Worm (Caenorhabditis elegans): ENCODE results near the gene psr-1.

The psr-1 gene

DNA sequence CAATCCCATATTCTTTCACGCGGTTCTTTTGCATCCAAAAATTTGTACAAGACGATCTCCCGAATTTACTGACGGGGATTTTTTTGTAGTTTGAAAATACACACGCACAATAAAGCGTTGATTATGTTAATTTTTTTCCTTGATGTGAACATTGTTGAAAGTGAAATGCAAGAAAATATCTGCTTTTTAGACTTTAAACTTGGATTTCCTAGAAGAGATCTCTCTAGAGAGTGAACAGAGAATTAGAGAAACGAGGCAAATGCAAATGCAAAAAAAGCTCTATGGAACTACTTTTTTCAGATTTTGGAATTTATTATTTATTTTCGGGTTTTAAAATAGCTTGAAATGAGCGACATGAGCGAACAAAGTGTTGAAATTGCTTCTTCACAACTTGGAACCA is 12.0 kb downstream of the psr-1 start, which contains the start of gene F29B9.1:
F29B9.1 (plus strand) TSS at position 301 of the 400 bp plus-strand sequence.
- TF ChIP-seq tra-4 (tag; optimal IDR thresholded peaks at IDR 0.05): no peak
- no peak for TF ChIP-seq hnd-1 (tag; optimal IDR thresholded peaks at IDR 0.05)
- no peak for TF ChIP-seq pes-1 (GFP tag; IDR thresholded peaks at IDR 0.05)
- TF ChIP-seq ets-7 (tag; optimal IDR thresholded peaks at IDR 0.05): no peak
- no peak for TF ChIP-seq hmg-4 (GFP tag; optimal IDR thresholded peaks at IDR 0.05)
- TF ChIP-seq scrt-1 (GFP tag; IDR thresholded peaks at IDR 0.05): no peak
- TF ChIP-seq ceh-13 (GFP tag; optimal IDR thresholded peaks at IDR 0.05): no peak
- TF ChIP-seq hmbx-1 (tag; optimal IDR thresholded peaks at IDR 0.05): no peak
- no peak for TF ChIP-seq flt-1 (GFP tag; IDR thresholded peaks at IDR 0.05)

DNA sequence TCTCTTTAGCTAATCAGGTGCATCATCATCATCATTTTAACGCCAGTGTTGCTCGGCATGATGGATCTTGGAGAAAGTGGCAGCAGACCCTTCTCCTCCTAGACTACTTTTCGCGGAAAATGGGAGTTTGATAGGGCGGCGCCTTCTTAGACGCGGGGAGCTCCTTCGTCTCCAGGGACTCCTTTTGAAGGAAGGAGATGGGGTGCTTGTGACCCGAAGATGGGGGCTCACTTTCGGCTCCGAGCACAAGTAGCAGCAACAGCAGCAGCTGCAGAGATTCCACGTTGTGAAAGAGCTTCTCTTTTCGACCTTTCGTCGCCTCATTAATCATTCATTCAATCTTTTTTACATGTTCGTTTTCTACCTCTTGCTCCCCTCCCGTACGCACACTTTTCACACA is 14.3 kb downstream of the psr-1 start:
- TF ChIP-seq tbx-11 (GFP tag; IDR thresholded peaks at IDR 0.05): no peak
- TF ChIP-seq hmbx-1 (tag; optimal IDR thresholded peaks at IDR 0.05): no peak
- TF ChIP-seq B0310.2 (tag; optimal IDR thresholded peaks at IDR 0.05): no peak
- TF ChIP-seq pes-1 (GFP tag; IDR thresholded peaks at IDR 0.05): no peak

DNA sequence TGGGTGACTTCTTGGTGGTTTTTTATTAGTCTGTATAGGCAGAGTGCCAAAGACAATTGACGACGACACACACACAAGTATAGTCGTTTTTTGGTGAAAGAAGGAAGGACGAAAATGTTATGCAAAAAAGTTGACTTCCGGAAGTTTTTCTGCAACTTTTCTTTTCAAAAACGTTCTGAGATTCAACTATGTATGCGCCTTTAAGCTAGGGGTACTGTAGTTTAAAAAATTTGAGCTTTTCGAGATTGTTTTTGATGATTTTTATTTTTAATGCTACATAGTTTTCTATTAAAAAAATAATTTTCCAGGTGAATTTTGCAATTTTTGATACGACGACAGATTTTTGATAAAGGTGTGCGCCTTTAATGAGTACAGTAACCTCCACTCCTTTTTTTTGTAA is 14.8 kb downstream of the psr-1 start:
- TF ChIP-seq aly-1 (tag; optimal IDR thresholded peaks at IDR 0.05): no peak
- TF ChIP-seq F13C5.2 (tag; optimal IDR thresholded peaks at IDR 0.05): no peak
- no peak for TF ChIP-seq ceh-13 (GFP tag; optimal IDR thresholded peaks at IDR 0.05)

DNA sequence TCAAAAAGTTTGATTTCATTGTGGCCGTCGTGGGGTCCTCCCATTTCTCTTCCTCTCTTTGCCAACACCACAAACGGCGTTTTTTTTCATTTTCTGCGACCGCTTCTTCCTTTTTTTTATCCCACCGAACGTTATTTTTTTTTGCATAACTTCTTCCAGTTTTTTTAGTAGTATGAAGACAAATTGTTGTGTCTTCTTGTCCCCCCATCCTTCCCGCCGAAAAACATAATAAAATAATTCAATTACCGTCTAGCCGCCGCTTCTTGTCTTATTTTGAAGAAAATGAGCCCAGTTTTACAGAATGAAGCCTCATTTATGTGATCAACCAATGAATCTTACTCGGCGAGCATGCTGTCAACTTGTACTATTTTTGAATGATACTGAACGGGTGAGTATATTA is 16.2 kb downstream of the psr-1 start, which contains the start of gene F29B9.12:
F29B9.12 (plus strand) TSS at position 301 of the 400 bp plus-strand sequence.
- TF ChIP-seq F13C5.2 (tag; optimal IDR thresholded peaks at IDR 0.05) (no peak), hmbx-1 (tag; optimal IDR thresholded peaks at IDR 0.05) (no peak), pes-1 (GFP tag; IDR thresholded peaks at IDR 0.05) (no peak), hmg-4 (GFP tag; optimal IDR thresholded peaks at IDR 0.05) (no peak), ama-1 (optimal IDR thresholded peaks at IDR 0.05) (no peak), ets-7 (tag; optimal IDR thresholded peaks at IDR 0.05) (no peak), flt-1 (GFP tag; IDR thresholded peaks at IDR 0.05) (no peak), hnd-1 (tag; optimal IDR thresholded peaks at IDR 0.05) (no peak), tbx-11 (GFP tag; IDR thresholded peaks at IDR 0.05) (no peak), ceh-13 (GFP tag; optimal IDR thresholded peaks at IDR 0.05) (no peak), scrt-1 (GFP tag; IDR thresholded peaks at IDR 0.05) (no peak), sea-1 (GFP tag; conservative IDR thresholded peaks at IDR 0.05) (no peak), aly-1 (tag; optimal IDR thresholded peaks at IDR 0.05) (no peak), ceh-36 (tag; optimal IDR thresholded peaks at IDR 0.05) (no peak), tbx-37 (GFP tag; conservative IDR thresholded peaks at IDR 0.05) (no peak), tra-4 (tag; optimal IDR thresholded peaks at IDR 0.05) (no peak), B0310.2 (tag; optimal IDR thresholded peaks at IDR 0.05) (no peak)

DNA sequence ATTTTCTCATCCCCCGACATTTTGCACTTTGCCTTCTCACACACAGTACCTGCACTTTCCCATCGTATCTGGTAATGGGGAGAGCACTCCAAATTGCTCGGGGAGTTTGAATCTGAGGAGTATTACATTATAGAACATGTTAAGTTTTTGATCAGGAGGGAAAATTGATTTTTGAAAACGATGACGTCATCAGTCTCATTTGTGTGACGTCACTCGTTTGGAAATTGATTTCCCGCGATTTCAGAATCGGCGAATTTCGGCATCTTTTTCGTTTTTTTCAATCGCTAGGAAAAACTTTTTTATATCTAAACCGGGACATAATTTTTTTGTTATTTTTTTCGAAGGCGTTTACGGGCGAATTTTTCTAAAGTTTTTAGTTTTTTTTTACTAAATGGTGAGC is 20.3 kb downstream of the psr-1 start:
- TF ChIP-seq ama-1 (optimal IDR thresholded peaks at IDR 0.05) (no peak), flt-1 (GFP tag; IDR thresholded peaks at IDR 0.05) (no peak), F13C5.2 (tag; optimal IDR thresholded peaks at IDR 0.05) (no peak), ets-7 (tag; optimal IDR thresholded peaks at IDR 0.05) (no peak), pes-1 (GFP tag; IDR thresholded peaks at IDR 0.05) (no peak), ceh-36 (tag; optimal IDR thresholded peaks at IDR 0.05) (no peak), ceh-13 (GFP tag; optimal IDR thresholded peaks at IDR 0.05) (no peak), aly-1 (tag; optimal IDR thresholded peaks at IDR 0.05) (no peak), hmbx-1 (tag; optimal IDR thresholded peaks at IDR 0.05) (no peak), hmg-4 (GFP tag; optimal IDR thresholded peaks at IDR 0.05) (no peak)

DNA sequence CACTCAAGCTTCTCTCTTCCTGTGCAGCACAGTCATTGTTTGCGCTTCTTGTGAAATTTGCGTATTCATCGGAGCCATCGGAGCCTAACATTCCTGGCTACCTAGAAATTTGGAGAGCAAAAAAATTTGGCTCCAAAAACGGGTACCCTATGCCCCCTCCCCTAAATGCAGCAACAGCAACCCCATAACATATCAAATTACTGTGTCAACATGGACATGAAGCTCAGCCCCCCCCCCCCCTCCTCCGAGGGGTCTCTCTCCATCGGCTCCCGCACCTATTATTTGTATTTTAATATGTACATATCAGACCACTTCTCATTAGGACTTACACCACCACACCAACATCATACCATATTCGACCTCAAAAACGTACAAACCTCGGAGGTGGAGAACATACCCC is 21.3 kb downstream of the psr-1 start:
- TF ChIP-seq aly-1 (tag; optimal IDR thresholded peaks at IDR 0.05) (no peak), hnd-1 (tag; optimal IDR thresholded peaks at IDR 0.05) (no peak), ceh-13 (GFP tag; optimal IDR thresholded peaks at IDR 0.05) (no peak), hmbx-1 (tag; optimal IDR thresholded peaks at IDR 0.05) (no peak), scrt-1 (GFP tag; IDR thresholded peaks at IDR 0.05) (no peak), ets-7 (tag; optimal IDR thresholded peaks at IDR 0.05) (no peak), tra-4 (tag; optimal IDR thresholded peaks at IDR 0.05) (no peak), ama-1 (optimal IDR thresholded peaks at IDR 0.05) (no peak), tbx-37 (GFP tag; conservative IDR thresholded peaks at IDR 0.05) (no peak)

DNA sequence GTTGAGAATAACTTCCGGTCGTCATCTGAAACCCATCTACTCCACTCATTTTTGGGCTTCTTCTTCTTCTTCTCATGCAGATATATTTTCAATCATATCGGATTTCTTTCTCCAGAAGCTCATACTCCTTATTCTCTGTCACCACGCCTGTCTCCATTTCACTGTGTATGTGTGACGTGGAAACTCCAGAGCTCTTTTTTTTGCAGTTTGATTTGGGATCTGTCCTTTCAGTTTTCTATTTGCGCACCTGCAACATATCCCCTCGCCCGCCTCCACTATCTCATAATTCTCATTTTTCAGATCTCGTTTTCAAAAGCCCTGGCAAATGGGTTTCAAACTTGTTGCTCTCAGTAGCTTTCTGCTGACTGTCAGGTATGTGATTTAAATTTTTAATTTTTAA is 25.7 kb downstream of the psr-1 start, which contains the start of gene kin-36:
kin-36 (plus strand) TSS at position 301 of the 400 bp plus-strand sequence.
- TF ChIP-seq tbx-37 (GFP tag; conservative IDR thresholded peaks at IDR 0.05): no peak
- no peak for TF ChIP-seq ets-7 (tag; optimal IDR thresholded peaks at IDR 0.05)
- TF ChIP-seq flt-1 (GFP tag; IDR thresholded peaks at IDR 0.05): no peak
- no peak for TF ChIP-seq hmg-4 (GFP tag; optimal IDR thresholded peaks at IDR 0.05)
- TF ChIP-seq aly-1 (tag; optimal IDR thresholded peaks at IDR 0.05): no peak
- no peak for TF ChIP-seq sea-1 (GFP tag; conservative IDR thresholded peaks at IDR 0.05)
- no peak for TF ChIP-seq B0310.2 (tag; optimal IDR thresholded peaks at IDR 0.05)
- no peak for TF ChIP-seq hnd-1 (tag; optimal IDR thresholded peaks at IDR 0.05)

DNA sequence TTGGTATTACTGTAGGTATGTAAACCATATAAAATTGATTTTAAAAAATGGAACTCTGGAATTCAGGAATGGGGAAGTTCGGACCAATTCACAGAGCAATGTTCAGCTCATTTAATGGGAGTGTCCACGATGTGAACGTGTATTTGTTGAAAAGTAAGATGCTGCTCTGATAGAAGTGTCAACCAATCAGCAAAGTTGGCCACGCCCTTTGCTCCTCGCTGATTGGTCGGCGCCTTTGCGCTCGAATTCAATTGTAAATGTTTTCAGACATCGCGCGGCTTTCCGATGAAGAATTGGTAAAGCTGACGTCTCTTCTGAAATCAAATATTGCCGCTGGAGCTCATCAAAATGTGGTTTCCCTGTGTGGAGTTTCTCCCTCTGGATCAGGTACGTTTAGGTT is 30.1 kb downstream of the psr-1 start:
- TF ChIP-seq hmbx-1 (tag; optimal IDR thresholded peaks at IDR 0.05): no peak
- no peak for TF ChIP-seq B0310.2 (tag; optimal IDR thresholded peaks at IDR 0.05)
- TF ChIP-seq scrt-1 (GFP tag; IDR thresholded peaks at IDR 0.05): no peak
- no peak for TF ChIP-seq flt-1 (GFP tag; IDR thresholded peaks at IDR 0.05)
- no peak for TF ChIP-seq sea-1 (GFP tag; conservative IDR thresholded peaks at IDR 0.05)
- no peak for TF ChIP-seq hmg-4 (GFP tag; optimal IDR thresholded peaks at IDR 0.05)
- no peak for TF ChIP-seq ets-7 (tag; optimal IDR thresholded peaks at IDR 0.05)
- TF ChIP-seq ceh-13 (GFP tag; optimal IDR thresholded peaks at IDR 0.05): no peak
- no peak for TF ChIP-seq F13C5.2 (tag; optimal IDR thresholded peaks at IDR 0.05)
- no peak for TF ChIP-seq tra-4 (tag; optimal IDR thresholded peaks at IDR 0.05)
- TF ChIP-seq hnd-1 (tag; optimal IDR thresholded peaks at IDR 0.05): no peak
- TF ChIP-seq aly-1 (tag; optimal IDR thresholded peaks at IDR 0.05): no peak
- TF ChIP-seq pes-1 (GFP tag; IDR thresholded peaks at IDR 0.05): no peak
- TF ChIP-seq ama-1 (optimal IDR thresholded peaks at IDR 0.05): no peak
- no peak for TF ChIP-seq tbx-37 (GFP tag; conservative IDR thresholded peaks at IDR 0.05)
- TF ChIP-seq tbx-11 (GFP tag; IDR thresholded peaks at IDR 0.05): no peak
